Worm (Caenorhabditis elegans) whole organism, mixed stage, embryonic: Measurements from ENCODE around the gene algn-11.

Experiments
- blmp-1 ChIP-seq: fragments of 150-350 bp; optimal IDR thresholded peaks from 2 replicates; lab custom pipeline; 2014; ENCODE audit warnings: missing biosample characterization, missing genetic modification characterization
- ces-1 ChIP-seq: fragments of 150-350 bp; optimal IDR thresholded peaks from 2 replicates; lab custom pipeline; 2014; ENCODE audit warnings: missing biosample characterization, missing genetic modification reagents, missing genetic modification characterization
- elt-3 ChIP-seq: fragments of 150-350 bp; optimal IDR thresholded peaks from 2 replicates; lab custom pipeline; 2014; ENCODE audit warnings: missing biosample characterization, missing genetic modification characterization
- lin-13 ChIP-seq: fragments of 150-350 bp; optimal IDR thresholded peaks from 2 replicates; lab custom pipeline; 2014; ENCODE audit warnings: missing biosample characterization, missing genetic modification characterization
- mab-5 ChIP-seq: fragments of 150-350 bp; optimal IDR thresholded peaks from 2 replicates; lab custom pipeline; 2014; ENCODE audit warnings: missing biosample characterization, missing genetic modification characterization
- mep-1 ChIP-seq: fragments of 150-350 bp; optimal IDR thresholded peaks from 2 replicates; lab custom pipeline; 2017; ENCODE audit warnings: missing biosample characterization, missing genetic modification reagents, missing genetic modification characterization, inconsistent platforms
- nhr-12 ChIP-seq: fragments of 150-350 bp; optimal IDR thresholded peaks from 2 replicates; lab custom pipeline; 2014; ENCODE audit warnings: missing biosample characterization, missing genetic modification characterization
- nhr-237 ChIP-seq: fragments of 150-350 bp; optimal IDR thresholded peaks from 2 replicates; lab custom pipeline; 2014; ENCODE audit warnings: missing biosample characterization, missing genetic modification characterization
- pha-4 ChIP-seq: fragments of 150-350 bp; optimal IDR thresholded peaks from 2 replicates; lab custom pipeline; 2018; ENCODE audit warnings: missing biosample characterization, missing genetic modification reagents, missing genetic modification characterization
- snpc-4 ChIP-seq: fragments of 150-350 bp; optimal IDR thresholded peaks from 2 replicates; lab custom pipeline; 2014; ENCODE audit warnings: missing biosample characterization, missing genetic modification characterization
- sptf-1 ChIP-seq: sonication (generic microtip); optimal IDR thresholded peaks from 2 replicates; lab custom pipeline; 2017; ENCODE audit warnings: mild to moderate bottlenecking, missing genetic modification characterization, moderate library complexity, missing compliant biosample characterization
- tbx-8 ChIP-seq: fragments of 200-800 bp; sonication (Bioruptor generic); optimal IDR thresholded peaks from 2 replicates; lab custom pipeline; 2018; ENCODE audit warnings: mild to moderate bottlenecking, missing genetic modification characterization, moderate library complexity, missing compliant biosample characterization
- unc-39 ChIP-seq: fragments of 150-350 bp; optimal IDR thresholded peaks from 2 replicates; lab custom pipeline; 2014; ENCODE audit warnings: missing biosample characterization, missing genetic modification characterization
- unc-62 ChIP-seq: fragments of 150-350 bp; optimal IDR thresholded peaks from 2 replicates; lab custom pipeline; 2014; ENCODE audit warnings: missing biosample characterization, missing genetic modification reagents, missing genetic modification characterization

DNA sequence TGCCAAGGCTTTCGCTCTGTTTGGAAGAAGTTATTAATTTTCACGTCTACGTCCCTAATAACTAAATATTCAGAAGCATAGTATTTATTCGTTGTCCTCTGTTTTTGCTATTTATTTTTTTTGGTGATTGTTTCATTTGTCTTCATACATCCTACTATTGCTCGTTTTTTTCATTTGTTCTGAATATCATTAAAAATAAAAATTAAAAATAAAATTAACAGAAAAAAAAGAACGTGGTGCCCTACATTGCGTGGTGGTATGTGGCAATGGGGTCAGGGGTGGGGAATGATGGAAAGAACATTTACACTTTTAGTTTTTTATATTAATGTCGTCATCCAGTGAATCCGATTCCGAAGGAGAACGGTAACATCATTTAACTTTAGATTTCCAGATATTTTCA lies 49.3 kb downstream of the algn-11 start, which contains the start of gene ztf-31:
- TF ChIP-seq sptf-1 (tag; lab: Kevin White, UChicago) (no peak), mab-5 (no peak), blmp-1 (tag; lab: Kevin White, UChicago) (no peak), lin-13 (tag; lab: Kevin White, UChicago) (no peak), elt-3 (tag; lab: Kevin White, UChicago) (no peak), snpc-4 (no peak), nhr-12 (tag; lab: Kevin White, UChicago) (no peak), tbx-8 (GFP tag; lab: Kevin White, UChicago) (no peak), nhr-237 (tag; lab: Kevin White, UChicago) (no peak), unc-39 (tag; lab: Kevin White, UChicago) (no peak), unc-62 (GFP tag; lab: Kevin White, UChicago) (no peak), pha-4 (tag; lab: Kevin White, UChicago) (no peak), ces-1 (GFP tag; lab: Kevin White, UChicago) (no peak), mep-1 (no peak)
